Fruit fly (Drosophila melanogaster) whole organism, embryonic: Measurements from ENCODE around the gene Sap30.

Experiments
- ATbp ChIP-seq: fragments of 200-800 bp; sonication (Bioruptor generic); optimal IDR thresholded peaks from 2 replicates; lab custom pipeline; 2017; ENCODE audit warnings: missing biosample characterization, mild to moderate bottlenecking, missing genetic modification characterization, missing genetic modification reagents
- Abd-B ChIP-seq: fragments of 200-800 bp; sonication (Bioruptor generic); optimal IDR thresholded peaks from 2 replicates; lab custom pipeline; 2018; ENCODE audit warnings: missing biosample characterization, mild to moderate bottlenecking, missing genetic modification characterization, moderate library complexity
- Adf1 ChIP-seq: fragments of 200-800 bp; sonication (Bioruptor generic); IDR thresholded peaks from 2 replicates; pipeline ENCODE4 v1.3.6; 2022; ENCODE audit warnings: missing biosample characterization, missing genetic modification characterization
- CG11504 ChIP-seq: fragments of 200-800 bp; sonication (Bioruptor generic); optimal IDR thresholded peaks from 3 replicates; lab custom pipeline; 2019; ENCODE audit warnings: missing biosample characterization, mild to moderate bottlenecking, missing genetic modification characterization, moderate library complexity
- CG12659 ChIP-seq: fragments of 200-800 bp; sonication (Bioruptor generic); optimal IDR thresholded peaks from 3 replicates; lab custom pipeline; 2017; ENCODE audit warnings: mild to moderate bottlenecking, missing biosample characterization, missing genetic modification reagents, missing genetic modification characterization
- CG13296 ChIP-seq: fragments of 200-800 bp; sonication (Bioruptor generic); optimal IDR thresholded peaks from 3 replicates; lab custom pipeline; 2018; ENCODE audit warnings: missing biosample characterization, mild to moderate bottlenecking, missing genetic modification characterization
- CG14050 ChIP-seq: fragments of 200-800 bp; sonication (Bioruptor generic); IDR thresholded peaks from 3 replicates; pipeline ENCODE4 v1.3.6; 2022; ENCODE audit warnings: missing biosample characterization, missing genetic modification characterization
- CG14667 ChIP-seq: fragments of 200-800 bp; sonication (Bioruptor generic); IDR thresholded peaks from 2 replicates; pipeline ENCODE4 v1.3.6; 2022; ENCODE audit warnings: missing biosample characterization, missing genetic modification characterization
- CG16813 ChIP-seq: fragments of 200-800 bp; sonication (Bioruptor generic); IDR thresholded peaks from 3 replicates; pipeline ENCODE4 v1.3.6; 2022; ENCODE audit warnings: missing biosample characterization, missing genetic modification characterization; ENCODE audit not compliant: partially characterized antibody
- CG17186 ChIP-seq: fragments of 200-800 bp; sonication (Bioruptor generic); optimal IDR thresholded peaks from 3 replicates; lab custom pipeline; 2017; ENCODE audit warnings: missing biosample characterization, missing genetic modification reagents, missing genetic modification characterization
- CG3726 ChIP-seq: fragments of 200-800 bp; sonication (Bioruptor generic); IDR thresholded peaks from 3 replicates; pipeline ENCODE4, ENCODE4 v1.3.6; 2022; ENCODE audit warnings: missing biosample characterization, missing genetic modification characterization
- CG5953 ChIP-seq: fragments of 200-800 bp; sonication (Bioruptor generic); IDR thresholded peaks from 2 replicates; pipeline ENCODE4 v1.3.6; 2022; ENCODE audit warnings: missing biosample characterization, missing genetic modification characterization
- CG6175 ChIP-seq: fragments of 200-800 bp; sonication (Bioruptor generic); IDR thresholded peaks from 3 replicates; pipeline ENCODE4 v1.3.6; 2022; ENCODE audit warnings: missing biosample characterization, missing genetic modification characterization
- CG6689 ChIP-seq: fragments of 200-800 bp; sonication (Bioruptor generic); IDR thresholded peaks from 2 replicates; pipeline ENCODE4 v1.3.6; 2022; ENCODE audit warnings: missing biosample characterization, missing genetic modification characterization
- CG7928 ChIP-seq: fragments of 200-800 bp; sonication (Bioruptor generic); optimal IDR thresholded peaks from 2 replicates; lab custom pipeline; 2017; ENCODE audit warnings: missing biosample characterization, mild to moderate bottlenecking, missing genetic modification characterization
- CG7963 ChIP-seq: fragments of 200-800 bp; sonication (Bioruptor generic); IDR thresholded peaks from 3 replicates; pipeline ENCODE4 v1.3.6; 2022; ENCODE audit warnings: missing biosample characterization, missing genetic modification characterization; ENCODE audit not compliant: partially characterized antibody
- CG8478 ChIP-seq: fragments of >200 bp; optimal IDR thresholded peaks from 2 replicates; lab custom pipeline; 2018
- CG8924 ChIP-seq: fragments of 200-800 bp; optimal IDR thresholded peaks from 3 replicates; lab custom pipeline; 2019; ENCODE audit warnings: missing biosample characterization, mild to moderate bottlenecking, missing genetic modification characterization, moderate library complexity
- CG9876 ChIP-seq: fragments of 200-800 bp; sonication (Bioruptor generic); optimal IDR thresholded peaks from 2 replicates; lab custom pipeline; 2016; ENCODE audit warnings: missing biosample characterization, missing genetic modification characterization
- D19A ChIP-seq: fragments of 200-800 bp; optimal IDR thresholded peaks from 3 replicates; lab custom pipeline; 2019; ENCODE audit warnings: missing biosample characterization, mild to moderate bottlenecking, missing genetic modification characterization, moderate library complexity
- Dek ChIP-seq: fragments of 200-800 bp; sonication (Bioruptor generic); optimal IDR thresholded peaks from 3 replicates; lab custom pipeline; 2019; ENCODE audit warnings: missing biosample characterization, mild to moderate bottlenecking, missing genetic modification characterization, moderate library complexity
- Dip3 ChIP-seq: fragments of 200-800 bp; sonication (Bioruptor generic); optimal IDR thresholded peaks from 3 replicates; lab custom pipeline; 2016; ENCODE audit warnings: missing biosample characterization, missing genetic modification characterization
- Doc3 ChIP-seq: fragments of 200-800 bp; sonication (Bioruptor generic); IDR thresholded peaks from 3 replicates; pipeline ENCODE4 v1.3.6; 2022; ENCODE audit warnings: missing biosample characterization, missing genetic modification characterization; ENCODE audit not compliant: partially characterized antibody
- Dp ChIP-seq: fragments of 200-800 bp; sonication (Bioruptor generic); optimal IDR thresholded peaks from 2 replicates; lab custom pipeline; 2018; ENCODE audit warnings: missing biosample characterization, mild to moderate bottlenecking, missing genetic modification characterization, moderate library complexity
- Neu2 ChIP-seq: fragments of 200-800 bp; sonication (Bioruptor generic); optimal IDR thresholded peaks from 3 replicates; lab custom pipeline; 2016; ENCODE audit warnings: missing biosample characterization, missing genetic modification characterization, borderline replicate concordance
- Side ChIP-seq: fragments of 200-800 bp; sonication (Bioruptor generic); optimal IDR thresholded peaks from 2 replicates; lab custom pipeline; 2016; ENCODE audit warnings: missing biosample characterization, missing genetic modification characterization
- YL-1 ChIP-seq: fragments of 200-800 bp; sonication (Bioruptor generic); optimal IDR thresholded peaks from 3 replicates; lab custom pipeline; 2017; ENCODE audit warnings: missing biosample characterization, mild to moderate bottlenecking, missing genetic modification characterization
- cad ChIP-seq: fragments of >200 bp; optimal IDR thresholded peaks from 2 replicates; lab custom pipeline; 2017; ENCODE audit warnings: missing biosample characterization, missing genetic modification characterization
- cas ChIP-seq: fragments of 200-800 bp; sonication (Bioruptor generic); IDR thresholded peaks from 2 replicates; pipeline ENCODE4 v1.3.6; 2022; ENCODE audit warnings: missing biosample characterization, missing genetic modification characterization
- chn ChIP-seq: fragments of 200-800 bp; sonication (Bioruptor generic); optimal IDR thresholded peaks from 2 replicates; lab custom pipeline; 2016; ENCODE audit warnings: missing biosample characterization, missing genetic modification characterization
- crp ChIP-seq, 2 experiments: fragments of 200-800 bp; sonication (Bioruptor generic); optimal IDR thresholded peaks; 2 replicates in 1 of 2; 3 replicates in 1 of 2; lab custom pipeline; 2017; ENCODE audit warnings: missing biosample characterization in 2 of 2, missing genetic modification characterization in 2 of 2, mild to moderate bottlenecking in 1 of 2, moderate library complexity in 1 of 2
- dati ChIP-seq: fragments of 200-800 bp; sonication (Bioruptor generic); IDR thresholded peaks from 2 replicates; pipeline ENCODE4 v1.3.6; 2022; ENCODE audit warnings: missing biosample characterization, missing genetic modification characterization
- dm ChIP-seq: fragments of 200-800 bp; sonication (Bioruptor generic); optimal IDR thresholded peaks from 3 replicates; lab custom pipeline; 2016; ENCODE audit warnings: missing biosample characterization, missing genetic modification characterization
- dysf ChIP-seq: fragments of 200-800 bp; sonication (Bioruptor generic); IDR thresholded peaks from 3 replicates; pipeline ENCODE4 v1.3.6; 2022; ENCODE audit warnings: missing biosample characterization, missing genetic modification characterization
- fd64A ChIP-seq: fragments of 200-800 bp; sonication (Bioruptor generic); optimal IDR thresholded peaks from 3 replicates; lab custom pipeline; 2018; ENCODE audit warnings: missing biosample characterization, mild to moderate bottlenecking, missing genetic modification characterization
- gem ChIP-seq: fragments of 200-800 bp; sonication (Bioruptor generic); optimal IDR thresholded peaks from 2 replicates; lab custom pipeline; 2019; ENCODE audit warnings: missing biosample characterization, mild to moderate bottlenecking, missing genetic modification characterization, moderate library complexity
- grn ChIP-seq: fragments of 200-800 bp; sonication (Bioruptor generic); optimal IDR thresholded peaks from 3 replicates; lab custom pipeline; 2017; ENCODE audit warnings: missing biosample characterization, missing genetic modification characterization
- kah ChIP-seq: fragments of 200-800 bp; sonication (Bioruptor generic); optimal IDR thresholded peaks from 2 replicates; lab custom pipeline; 2018; ENCODE audit warnings: missing biosample characterization, mild to moderate bottlenecking, missing genetic modification characterization
- kay ChIP-seq: fragments of 200-800 bp; sonication (Bioruptor generic); optimal IDR thresholded peaks from 2 replicates; lab custom pipeline; 2016; ENCODE audit warnings: missing biosample characterization, missing genetic modification characterization
- mld ChIP-seq: fragments of 200-800 bp; sonication (Bioruptor generic); IDR thresholded peaks from 3 replicates; pipeline ENCODE4 v1.3.6; 2022; ENCODE audit warnings: missing biosample characterization, missing genetic modification characterization; ENCODE audit not compliant: partially characterized antibody
- otp ChIP-seq: fragments of 200-800 bp; sonication (Bioruptor generic); IDR thresholded peaks from 3 replicates; pipeline ENCODE4, ENCODE4 v1.3.6; 2022; ENCODE audit warnings: missing biosample characterization, missing genetic modification characterization
- sc ChIP-seq, 3 experiments: fragments of >200 bp in 2 of 3; fragments of 200-800 bp in 1 of 3; sonication (Bioruptor generic) in 1 of 3; optimal IDR thresholded peaks; 2 replicates in 2 of 3; 3 replicates in 1 of 3; lab custom pipeline; 2017; ENCODE audit warnings: mild to moderate bottlenecking in 1 of 3, missing biosample characterization in 1 of 3, missing genetic modification characterization in 1 of 3, missing genetic modification reagents in 1 of 3
- scrt ChIP-seq: fragments of 200-800 bp; sonication (Bioruptor generic); optimal IDR thresholded peaks from 2 replicates; lab custom pipeline; 2018; ENCODE audit warnings: missing biosample characterization, mild to moderate bottlenecking, missing genetic modification characterization, moderate library complexity
- seq ChIP-seq: fragments of 200-800 bp; sonication (Bioruptor generic); IDR thresholded peaks from 2 replicates; pipeline ENCODE4 v1.3.6; 2022; ENCODE audit warnings: missing biosample characterization, missing genetic modification characterization
- sisA ChIP-seq: fragments of 200-800 bp; sonication (Bioruptor generic); IDR thresholded peaks from 2 replicates; pipeline ENCODE4 v1.3.6; 2022; ENCODE audit warnings: missing biosample characterization, missing genetic modification characterization
- sug ChIP-seq: fragments of 200-800 bp; optimal IDR thresholded peaks from 2 replicates; lab custom pipeline; 2019; ENCODE audit warnings: missing biosample characterization, mild to moderate bottlenecking, missing genetic modification characterization, moderate library complexity
- tll ChIP-seq, 2 experiments: fragments of 200-800 bp in 1 of 2; fragments of >200 bp in 1 of 2; sonication (Bioruptor generic) in 1 of 2; optimal IDR thresholded peaks; 2 replicates each; lab custom pipeline; 2017 to 2019; ENCODE audit warnings: missing biosample characterization in 2 of 2, missing genetic modification characterization in 2 of 2, mild to moderate bottlenecking in 1 of 2, moderate library complexity in 1 of 2
- tna ChIP-seq: fragments of 200-800 bp; sonication (Bioruptor generic); IDR thresholded peaks from 2 replicates; pipeline ENCODE4 v1.3.6; 2022; ENCODE audit warnings: missing biosample characterization, missing genetic modification characterization; ENCODE audit not compliant: partially characterized antibody

The Sap30 gene

dm6 chrX:16751579-16752156 lies 35.4 kb upstream of the Sap30 start, which contains the start of gene goe (continued):
- TF ChIP-seq Neu2 (GFP tag; lab: Kevin White, UChicago) (peak; percentile 30), cas (no peak; the same call in 1 of the 2 replicates), CG7963 (GFP tag; lab: Robert Waterston, UW) (peak; percentile 65; the same call in 1 of the 3 replicates), CG13296 (GFP tag; lab: Kevin White, UChicago) (peak; percentile 73), Doc3 (GFP tag; lab: Robert Waterston, UW) (peak; percentile 69), sc (optimal IDR thresholded peaks at IDR 0.05; lab: Kevin White, UChicago) (no peak), sc (GFP tag; optimal IDR thresholded peaks at IDR 0.05; lab: Kevin White, UChicago) (peak; percentile 55), sug (tag; lab: Kevin White, UChicago) (peak; percentile 77), CG6689 (peak; percentile 57), CG14667 (GFP tag; lab: Robert Waterston, UW) (peak; percentile 66), CG5953 (GFP tag; lab: Robert Waterston, UW) (peak; percentile 40), CG9876 (GFP tag; lab: Kevin White, UChicago) (peak; percentile 95), seq (peak; percentile 44; the same call in 1 of the 2 replicates), CG14050 (GFP tag; lab: Robert Waterston, UW) (peak; percentile 65), gem (tag; lab: Kevin White, UChicago) (peak; percentile 69), CG11504 (tag; lab: Kevin White, UChicago) (peak; percentile 61), crp (GFP tag; optimal IDR thresholded peaks at IDR 0.05; lab: Kevin White, UChicago) (peak in 1 of 2 experiments; percentile 44), CG16813 (GFP tag; lab: Robert Waterston, UW) (peak; percentile 92), kay (peak; percentile 38), YL-1 (GFP tag; lab: Kevin White, UChicago) (peak; percentile 50), otp (GFP tag; lab: Robert Waterston, UW) (peak; percentile 73; the same call in 2 of the 3 replicates), cad (GFP tag; lab: Kevin White, UChicago) (no peak), tna (peak; percentile 44; the same call in 1 of the 2 replicates), Dip3 (GFP tag; lab: Kevin White, UChicago) (peak; percentile 86), CG6175 (GFP tag; lab: Robert Waterston, UW) (peak; percentile 79), mld (GFP tag; lab: Robert Waterston, UW) (peak; percentile 65; the same call in 1 of the 3 replicates), sisA (GFP tag; lab: Robert Waterston, UW) (peak; percentile 72), CG12659 (peak; percentile 90), CG8478 (lab: Kevin White, UChicago) (no peak), fd64A (no peak), CG8924 (tag; lab: Kevin White, UChicago) (peak; percentile 30), Side (peak; percentile 87), ATbp (peak; percentile 73), Dek (peak; percentile 82), chn (GFP tag; lab: Kevin White, UChicago) (peak; percentile 81), tll (GFP tag; optimal IDR thresholded peaks at IDR 0.05; lab: Kevin White, UChicago) (no peak), scrt (GFP tag; lab: Kevin White, UChicago) (peak; percentile 64), Abd-B (GFP tag; lab: Kevin White, UChicago) (peak; percentile 81), CG7928 (GFP tag; lab: Kevin White, UChicago) (peak; percentile 46), Adf1 (GFP tag; lab: Robert Waterston, UW) (peak; percentile 40), Dp (GFP tag; lab: Kevin White, UChicago) (peak; percentile 73), grn (peak; percentile 64), CG3726 (GFP tag; lab: Robert Waterston, UW) (0 out of 3 replicates have a peak, but pooled peaks have one; percentile 28), dm (GFP tag; lab: Kevin White, UChicago) (peak; percentile 87), CG17186 (GFP tag; lab: Kevin White, UChicago) (peak; percentile 78), dati (peak; percentile 43; the same call in 1 of the 2 replicates), D19A (no peak), kah (peak; percentile 11), dysf (GFP tag; lab: Robert Waterston, UW) (peak; percentile 68; the same call in 2 of the 3 replicates)
